Worm (Caenorhabditis elegans) whole organism, early embryonic: ENCODE measurements around the gene C05E11.6.

Experiments
- ama-1 ChIP-seq: fragments of 150-350 bp; optimal IDR thresholded peaks from 2 replicates; lab custom pipeline; 2014
- ceh-13 ChIP-seq: fragments of 200-800 bp; sonication (Bioruptor generic); optimal IDR thresholded peaks from 2 replicates; lab custom pipeline; 2018; ENCODE audit warnings: mild to moderate bottlenecking, missing genetic modification characterization, missing compliant biosample characterization
- ceh-36 ChIP-seq: sonication (generic microtip); optimal IDR thresholded peaks from 2 replicates; lab custom pipeline; 2016; ENCODE audit warnings: missing genetic modification characterization, inconsistent platforms, missing compliant biosample characterization
- ets-7 ChIP-seq: sonication (generic microtip); optimal IDR thresholded peaks from 2 replicates; lab custom pipeline; 2016; ENCODE audit warnings: missing genotype, missing genetic modification characterization, missing compliant biosample characterization
- flt-1 ChIP-seq: fragments of 200-800 bp; sonication (Bioruptor generic); IDR thresholded peaks from 2 replicates; pipeline ENCODE4 v1.3.6; 2022; ENCODE audit warnings: missing genetic modification characterization, missing compliant biosample characterization
- hmbx-1 ChIP-seq: sonication (generic microtip); optimal IDR thresholded peaks from 2 replicates; lab custom pipeline; 2016; ENCODE audit warnings: mild to moderate bottlenecking, missing genetic modification characterization, missing compliant biosample characterization
- hnd-1 ChIP-seq: sonication (generic microtip); optimal IDR thresholded peaks from 2 replicates; lab custom pipeline; 2016; ENCODE audit warnings: missing genetic modification characterization, missing compliant biosample characterization
- pes-1 ChIP-seq: fragments of 200-800 bp; sonication (Bioruptor generic); IDR thresholded peaks from 2 replicates; pipeline ENCODE4 v1.3.6; 2022; ENCODE audit warnings: missing genetic modification reagents, missing genetic modification characterization, missing compliant biosample characterization
- scrt-1 ChIP-seq: fragments of 200-800 bp; sonication (Bioruptor generic); IDR thresholded peaks from 2 replicates; pipeline ENCODE4 v1.3.6; 2022; ENCODE audit warnings: missing genetic modification characterization, missing compliant biosample characterization
- sea-1 ChIP-seq: fragments of 200-800 bp; sonication (Bioruptor generic); conservative IDR thresholded peaks from 2 replicates; pipeline ENCODE4 v1.3.6; 2022; ENCODE audit warnings: missing genetic modification characterization, missing compliant biosample characterization
- tra-4 ChIP-seq: sonication (generic microtip); optimal IDR thresholded peaks from 2 replicates; lab custom pipeline; 2017; ENCODE audit warnings: missing genetic modification characterization, missing compliant biosample characterization

ce11 chrX:4578581-4578980, 16.6 kb downstream of the C05E11.6 start:
- TF ChIP-seq scrt-1 (no peak), hnd-1 (tag; lab: Kevin White, UChicago) (no peak), ama-1 (lab: Kevin White, UChicago) (no peak), flt-1 (GFP tag; lab: Robert Waterston, UW) (no peak), tra-4 (tag; lab: Kevin White, UChicago) (no peak), pes-1 (GFP tag; lab: Robert Waterston, UW) (no peak), ets-7 (tag; lab: Kevin White, UChicago) (no peak), sea-1 (GFP tag; lab: Robert Waterston, UW) (no peak), ceh-13 (no peak), ceh-36 (no peak), hmbx-1 (no peak)
